Fruit fly (Drosophila melanogaster) Kc167 (cell line): ENCODE results near the gene Pk34A.

ENCODE experiments used
- Myc ChIP-seq: fragments of >200 bp; optimal IDR thresholded peaks from 2 replicates; lab custom pipeline; 2017; ENCODE audit warnings: missing external identifiers
- Sin3A ChIP-seq: fragments of >200 bp; optimal IDR thresholded peaks from 2 replicates; lab custom pipeline; 2018; ENCODE audit warnings: missing external identifiers
- h ChIP-seq: fragments of >200 bp; optimal IDR thresholded peaks from 3 replicates; lab custom pipeline; 2018; ENCODE audit warnings: missing external identifiers
- psq ChIP-seq: fragments of >200 bp; optimal IDR thresholded peaks from 2 replicates; lab custom pipeline; 2017; ENCODE audit warnings: missing external identifiers
- ttk ChIP-seq: sonication (Bioruptor generic); optimal IDR thresholded peaks from 2 replicates; lab custom pipeline; 2017; ENCODE audit warnings: missing external identifiers

DNA sequence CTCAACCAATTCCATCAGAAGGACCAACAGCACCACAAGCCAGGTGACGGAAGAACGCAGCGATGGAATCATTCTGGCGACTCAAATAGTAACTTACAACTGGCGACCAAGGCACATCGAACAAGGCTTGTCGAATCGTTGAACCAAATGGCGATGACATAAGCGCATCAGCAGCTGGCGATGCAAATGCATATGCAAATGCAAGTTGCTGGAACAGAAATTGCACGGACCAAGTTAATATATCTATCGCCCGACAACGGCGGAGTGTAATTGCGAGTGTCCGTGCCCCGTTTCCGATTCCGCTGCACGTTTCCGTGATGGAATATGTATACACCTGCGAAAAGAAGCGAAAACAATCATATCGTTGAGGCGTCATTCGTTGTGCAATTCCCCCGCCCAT is 39.6 kb upstream of the Pk34A start, which contains the start of the genes CG44198 and CG43050:
- TF ChIP-seq h (lab: Kevin White, UChicago), result no peak
- no peak for TF ChIP-seq psq
- TF ChIP-seq ttk, result no peak
- TF ChIP-seq Myc (lab: Kevin White, UChicago), result no peak
- no peak for TF ChIP-seq Sin3A (lab: Kevin White, UChicago)
